Worm (Caenorhabditis elegans) whole organism, mixed stage, embryonic: Measurements from ENCODE around the gene B0432.11.

Source experiments
- M03D4.4 ChIP-seq: sonication (generic microtip); optimal IDR thresholded peaks from 2 replicates; lab custom pipeline; 2017; ENCODE audit warnings: mild to moderate bottlenecking, missing genetic modification characterization, missing compliant biosample characterization
- bed-3 ChIP-seq: fragments of 200-800 bp; sonication (Bioruptor generic); optimal IDR thresholded peaks from 3 replicates; lab custom pipeline; 2018; ENCODE audit warnings: mild to moderate bottlenecking, missing genetic modification characterization, moderate library complexity, missing compliant biosample characterization
- ceh-39 ChIP-seq: fragments of 150-350 bp; optimal IDR thresholded peaks from 2 replicates; lab custom pipeline; 2014; ENCODE audit warnings: missing biosample characterization, missing genetic modification characterization
- ceh-43 ChIP-seq: fragments of 200-800 bp; sonication (Bioruptor generic); optimal IDR thresholded peaks from 2 replicates; lab custom pipeline; 2018; ENCODE audit warnings: mild to moderate bottlenecking, missing genetic modification characterization, moderate library complexity, missing compliant biosample characterization
- ceh-83 ChIP-seq: fragments of 200-800 bp; sonication (Bioruptor generic); optimal IDR thresholded peaks from 2 replicates; lab custom pipeline; 2018; ENCODE audit warnings: mild to moderate bottlenecking, missing genetic modification characterization, missing compliant biosample characterization
- ces-1 ChIP-seq: fragments of 150-350 bp; optimal IDR thresholded peaks from 2 replicates; lab custom pipeline; 2014; ENCODE audit warnings: missing biosample characterization, missing genetic modification reagents, missing genetic modification characterization
- cnd-1 ChIP-seq: fragments of 200-800 bp; sonication (Bioruptor generic); optimal IDR thresholded peaks from 2 replicates; lab custom pipeline; 2018; ENCODE audit warnings: mild to moderate bottlenecking, missing genetic modification characterization, missing compliant biosample characterization
- drap-1 ChIP-seq: fragments of 200-800 bp; sonication (Bioruptor generic); optimal IDR thresholded peaks from 3 replicates; lab custom pipeline; 2018; ENCODE audit warnings: mild to moderate bottlenecking, missing genetic modification characterization, missing compliant biosample characterization
- elt-1 ChIP-seq: sonication (generic microtip); optimal IDR thresholded peaks from 2 replicates; lab custom pipeline; 2017; ENCODE audit warnings: missing genetic modification characterization, mild to moderate bottlenecking, missing compliant biosample characterization, antibody characterized with exemption, moderate library complexity, borderline replicate concordance; ENCODE audit not compliant: insufficient read depth
- elt-3 ChIP-seq: fragments of 150-350 bp; optimal IDR thresholded peaks from 2 replicates; lab custom pipeline; 2014; ENCODE audit warnings: missing biosample characterization, missing genetic modification characterization
- flh-1 ChIP-seq: fragments of 200-800 bp; sonication (Bioruptor generic); optimal IDR thresholded peaks from 2 replicates; lab custom pipeline; 2018; ENCODE audit warnings: mild to moderate bottlenecking, missing genetic modification characterization, moderate library complexity, missing compliant biosample characterization
- ham-2 ChIP-seq: fragments of 200-800 bp; sonication (Bioruptor generic); optimal IDR thresholded peaks from 2 replicates; lab custom pipeline; 2018; ENCODE audit warnings: mild to moderate bottlenecking, missing genetic modification characterization, missing compliant biosample characterization
- hlh-1 ChIP-seq: fragments of 150-350 bp; optimal IDR thresholded peaks from 2 replicates; lab custom pipeline; 2014; ENCODE audit warnings: missing biosample characterization, missing genetic modification reagents, missing genetic modification characterization
- lsy-2 ChIP-seq: fragments of 150-350 bp; optimal IDR thresholded peaks from 2 replicates; lab custom pipeline; 2014; ENCODE audit warnings: missing biosample characterization, missing genetic modification characterization
- mab-5 ChIP-seq: fragments of 150-350 bp; optimal IDR thresholded peaks from 2 replicates; lab custom pipeline; 2014; ENCODE audit warnings: missing biosample characterization, missing genetic modification characterization
- mls-2 ChIP-seq: sonication (generic microtip); optimal IDR thresholded peaks from 2 replicates; lab custom pipeline; 2016; ENCODE audit warnings: mild to moderate bottlenecking, missing genetic modification characterization, moderate library complexity, missing compliant biosample characterization
- nhr-2 ChIP-seq: fragments of 150-350 bp; optimal IDR thresholded peaks from 2 replicates; lab custom pipeline; 2014; ENCODE audit warnings: missing biosample characterization, missing genetic modification characterization
- nhr-237 ChIP-seq: fragments of 150-350 bp; optimal IDR thresholded peaks from 2 replicates; lab custom pipeline; 2014; ENCODE audit warnings: missing biosample characterization, missing genetic modification characterization
- nhr-28 ChIP-seq: fragments of 150-350 bp; optimal IDR thresholded peaks from 2 replicates; lab custom pipeline; 2014; ENCODE audit warnings: missing biosample characterization, missing genetic modification characterization
- nhr-76 ChIP-seq: sonication (generic microtip); optimal IDR thresholded peaks from 2 replicates; lab custom pipeline; 2017; ENCODE audit warnings: missing biosample characterization, missing genetic modification characterization
- pha-4 ChIP-seq: fragments of 150-350 bp; optimal IDR thresholded peaks from 2 replicates; lab custom pipeline; 2018; ENCODE audit warnings: missing biosample characterization, missing genetic modification reagents, missing genetic modification characterization
- sem-2 ChIP-seq: fragments of 200-800 bp; sonication (Bioruptor generic); optimal IDR thresholded peaks from 2 replicates; lab custom pipeline; 2018; ENCODE audit warnings: mild to moderate bottlenecking, missing genetic modification characterization, missing compliant biosample characterization
- snpc-4 ChIP-seq: fragments of 150-350 bp; optimal IDR thresholded peaks from 2 replicates; lab custom pipeline; 2014; ENCODE audit warnings: missing biosample characterization, missing genetic modification characterization
- sptf-1 ChIP-seq: sonication (generic microtip); optimal IDR thresholded peaks from 2 replicates; lab custom pipeline; 2017; ENCODE audit warnings: mild to moderate bottlenecking, missing genetic modification characterization, moderate library complexity, missing compliant biosample characterization
- tbx-8 ChIP-seq: fragments of 200-800 bp; sonication (Bioruptor generic); optimal IDR thresholded peaks from 2 replicates; lab custom pipeline; 2018; ENCODE audit warnings: mild to moderate bottlenecking, missing genetic modification characterization, moderate library complexity, missing compliant biosample characterization
- unc-120 ChIP-seq: sonication (generic microtip); optimal IDR thresholded peaks from 2 replicates; lab custom pipeline; 2017; ENCODE audit warnings: missing genetic modification characterization, missing compliant biosample characterization; ENCODE audit not compliant: poor library complexity, severe bottlenecking
- unc-62 ChIP-seq: fragments of 150-350 bp; optimal IDR thresholded peaks from 2 replicates; lab custom pipeline; 2014; ENCODE audit warnings: missing biosample characterization, missing genetic modification reagents, missing genetic modification characterization
- zip-8 ChIP-seq: fragments of 150-350 bp; optimal IDR thresholded peaks from 2 replicates; lab custom pipeline; 2014; ENCODE audit warnings: missing biosample characterization, missing genetic modification characterization
- ztf-11 ChIP-seq: fragments of 150-350 bp; optimal IDR thresholded peaks from 2 replicates; lab custom pipeline; 2014; ENCODE audit warnings: missing biosample characterization, missing genetic modification characterization

B0432.11 gene

DNA sequence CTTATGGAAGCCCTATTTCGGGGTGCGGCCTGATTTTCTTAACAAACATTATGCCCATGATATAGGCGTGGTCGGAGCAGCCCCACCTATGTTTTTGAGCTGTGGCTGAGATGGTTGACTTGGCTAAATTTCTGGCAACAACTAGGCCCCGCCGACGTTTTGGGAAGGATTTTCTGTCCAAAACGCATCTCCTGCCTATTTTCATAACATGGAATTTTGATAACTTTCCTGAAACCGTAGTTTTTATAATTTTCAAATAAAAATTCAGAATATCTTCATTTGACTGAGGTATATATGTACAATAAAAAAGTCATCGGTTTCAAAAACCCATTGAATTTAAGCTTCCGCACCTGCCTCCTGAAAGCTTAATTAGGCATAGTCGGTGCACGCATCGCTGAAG is 26.7 kb upstream of the B0432.11 start:
- TF ChIP-seq elt-1 (no peak), sptf-1 (tag; lab: Kevin White, UChicago) (no peak), drap-1 (GFP tag; lab: Kevin White, UChicago) (no peak), tbx-8 (no peak), ces-1 (GFP tag; lab: Kevin White, UChicago) (no peak), zip-8 (tag; lab: Kevin White, UChicago) (no peak), ceh-43 (GFP tag; lab: Kevin White, UChicago) (no peak), ztf-11 (no peak), snpc-4 (tag; lab: Kevin White, UChicago) (no peak), sem-2 (GFP tag; lab: Kevin White, UChicago) (no peak), ham-2 (no peak), unc-120 (no peak), pha-4 (tag; lab: Kevin White, UChicago) (no peak), elt-3 (tag; lab: Kevin White, UChicago) (no peak), mab-5 (tag; lab: Kevin White, UChicago) (no peak), flh-1 (GFP tag; lab: Kevin White, UChicago) (no peak), nhr-2 (tag; lab: Kevin White, UChicago) (no peak)

- TF ChIP-seq sptf-1 (tag; lab: Kevin White, UChicago) (no peak), ceh-39 (tag; lab: Kevin White, UChicago) (no peak), hlh-1 (tag; lab: Kevin White, UChicago) (no peak), unc-62 (GFP tag; lab: Kevin White, UChicago) (no peak), nhr-237 (tag; lab: Kevin White, UChicago) (no peak), elt-3 (tag; lab: Kevin White, UChicago) (no peak), nhr-28 (tag; lab: Kevin White, UChicago) (no peak), mls-2 (tag; lab: Kevin White, UChicago) (no peak), ceh-83 (no peak), ztf-11 (no peak), mab-5 (tag; lab: Kevin White, UChicago) (no peak), ceh-43 (GFP tag; lab: Kevin White, UChicago) (no peak), nhr-76 (tag; lab: Kevin White, UChicago) (no peak), bed-3 (GFP tag; lab: Kevin White, UChicago) (no peak), nhr-2 (tag; lab: Kevin White, UChicago) (no peak), M03D4.4 (tag; lab: Kevin White, UChicago) (no peak), sem-2 (GFP tag; lab: Kevin White, UChicago) (no peak), ces-1 (GFP tag; lab: Kevin White, UChicago) (no peak), drap-1 (GFP tag; lab: Kevin White, UChicago) (no peak), lsy-2 (tag; lab: Kevin White, UChicago) (no peak)
- TF ChIP-seq, all 35 proteins: peak for 0
These were observed 26.3 kb upstream of the B0432.11 start for ce11 chrII:320783-321182.

DNA sequence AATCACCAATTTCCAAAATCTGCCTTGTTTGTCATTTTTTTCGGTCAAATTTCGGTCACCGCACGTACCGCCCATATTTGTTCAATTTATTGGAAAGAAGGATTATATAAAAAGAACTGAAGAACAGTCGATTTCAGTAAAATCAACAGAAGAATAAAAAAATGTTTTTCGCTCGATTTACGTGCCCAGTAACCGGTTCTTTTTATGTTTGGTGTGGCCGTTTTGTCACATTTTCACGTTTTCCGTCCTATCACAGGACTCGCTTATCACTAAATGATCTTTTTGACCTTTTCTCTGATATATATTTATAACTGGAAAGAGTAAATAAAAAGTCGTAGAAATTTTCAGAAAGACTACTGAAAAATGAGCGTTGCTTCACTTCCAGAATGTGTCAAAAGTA is 25.0 kb upstream of the B0432.11 start, which contains the start of gene far-7:
Gene far-7 (plus strand): TSS at position 331 of the 400 bp plus-strand sequence.
- TF ChIP-seq ceh-39 (tag; lab: Kevin White, UChicago), result no peak
- TF ChIP-seq nhr-76 (tag; lab: Kevin White, UChicago), result no peak
- TF ChIP-seq ces-1 (GFP tag; lab: Kevin White, UChicago), result no peak
- no peak for TF ChIP-seq mls-2 (tag; lab: Kevin White, UChicago)
- no peak for TF ChIP-seq flh-1 (GFP tag; lab: Kevin White, UChicago)
- TF ChIP-seq, all 35 proteins: peak for 0

DNA sequence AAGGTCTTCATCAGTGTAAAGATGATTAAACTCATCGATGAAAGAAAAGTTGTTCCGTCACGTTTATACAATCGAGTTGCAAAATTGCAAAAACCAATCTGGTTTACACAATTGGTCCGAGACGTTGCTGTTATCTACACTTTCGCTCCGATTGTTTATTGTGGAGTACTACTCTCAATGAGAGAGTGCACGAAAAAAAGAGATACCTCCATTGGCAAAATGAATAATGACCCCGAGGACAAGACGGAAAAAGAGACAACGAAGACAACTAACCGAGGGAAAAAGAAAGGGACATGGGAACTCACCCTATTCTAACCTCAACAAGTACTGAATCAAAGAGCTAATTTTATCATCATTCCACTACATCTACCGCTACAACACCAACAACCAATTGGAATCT is 19.0 kb upstream of the B0432.11 start:
- TF ChIP-seq nhr-76 (tag; lab: Kevin White, UChicago), result no peak
- peak; percentile 69 for TF ChIP-seq hlh-1 (tag; lab: Kevin White, UChicago)
- peak; percentile 30 for TF ChIP-seq ces-1 (GFP tag; lab: Kevin White, UChicago)
- peak; percentile 6 for TF ChIP-seq unc-120
- TF ChIP-seq unc-62 (GFP tag; lab: Kevin White, UChicago), result peak; percentile 43
- no peak for TF ChIP-seq nhr-28 (tag; lab: Kevin White, UChicago)

- peak; percentile 63 for TF ChIP-seq cnd-1 (tag; lab: Kevin White, UChicago)
These were observed 17.6 kb upstream of the B0432.11 start, which contains the start of gene mps-2 for ce11 chrII:312110-312509. Gene mps-2 (minus strand): TSS chrII:312210.
